Worm (Caenorhabditis elegans): ENCODE measurements around the gene haf-3.
A peak's percentile ranks its signal among the peaks of the same experiment; 100 is the strongest.
"Not testable (repeated sequence)": the region's sequence is repeated elsewhere in the genome, so short reads cannot be mapped to it uniquely, and the experiment has no call there.

haf-3 gene

ce11 chrV:15766122-15766594, at the start of gene haf-3, which contains the start of gene F57A10.2 (continued):
- peak; percentile 90 for TF ChIP-seq nhr-11 (tag; optimal IDR thresholded peaks at IDR 0.05)
- TF ChIP-seq snpc-4 (tag; optimal IDR thresholded peaks at IDR 0.05): peak; percentile 92
- TF ChIP-seq hlh-17 (GFP tag; optimal IDR thresholded peaks at IDR 0.05; ENCODE audit: borderline replicate concordance): no peak
- TF ChIP-seq unc-130 (tag; optimal IDR thresholded peaks at IDR 0.05): peak; percentile 90
- peak; percentile 97 for TF ChIP-seq nhr-47 (tag; optimal IDR thresholded peaks at IDR 0.05)
- TF ChIP-seq elt-2 (tag; optimal IDR thresholded peaks at IDR 0.05): peak; percentile 80
- peak; percentile 91 for TF ChIP-seq isw-1 (GFP tag; IDR thresholded peaks at IDR 0.05)
- TF ChIP-seq xbp-1 (tag; optimal IDR thresholded peaks at IDR 0.05): peak; percentile 95
- peak; percentile 39 for TF ChIP-seq nhr-28 (tag; optimal IDR thresholded peaks at IDR 0.05)
- TF ChIP-seq ztf-4 (tag; optimal IDR thresholded peaks at IDR 0.05): peak; percentile 70
- TF ChIP-seq mdl-1 (tag; optimal IDR thresholded peaks at IDR 0.05): peak in 1 of 2 experiments; percentile 88
- peak; percentile 94 to 95 for TF ChIP-seq lsy-2 (tag; optimal IDR thresholded peaks at IDR 0.05)
- TF ChIP-seq dsc-1 (tag; optimal IDR thresholded peaks at IDR 0.05): peak; percentile 97
- peak; percentile 92 for TF ChIP-seq fkh-8 (tag; optimal IDR thresholded peaks at IDR 0.05)
- peak; percentile 97 for TF ChIP-seq rnt-1 (tag; optimal IDR thresholded peaks at IDR 0.05)
- peak; percentile 9 to 69 for TF ChIP-seq egl-27 (tag; optimal IDR thresholded peaks at IDR 0.05)
- TF ChIP-seq ceh-8 (GFP tag; optimal IDR thresholded peaks at IDR 0.05): peak; percentile 86
- peak; percentile 66 for TF ChIP-seq C04F5.9 (tag; optimal IDR thresholded peaks at IDR 0.05)
- TF ChIP-seq lin-15B (tag; optimal IDR thresholded peaks at IDR 0.05): peak; percentile 88
- TF ChIP-seq ama-1 (optimal IDR thresholded peaks at IDR 0.05): peak; percentile 53
- no peak for TF ChIP-seq nhr-76 (tag; optimal IDR thresholded peaks at IDR 0.05)
- TF ChIP-seq unc-30 (tag; optimal IDR thresholded peaks at IDR 0.05): no peak
- peak; percentile 80 for TF ChIP-seq sup-37 (GFP tag; optimal IDR thresholded peaks at IDR 0.05)
- TF ChIP-seq dpl-1 (GFP tag; optimal IDR thresholded peaks at IDR 0.05): peak; percentile 99
- TF ChIP-seq pqm-1 (tag; optimal IDR thresholded peaks at IDR 0.05): no peak
- peak; percentile 45 for TF ChIP-seq mef-2 (tag; optimal IDR thresholded peaks at IDR 0.05)
- TF ChIP-seq nhr-20 (tag; optimal IDR thresholded peaks at IDR 0.05): peak; percentile 95
- no peak for TF ChIP-seq nhr-12 (tag; optimal IDR thresholded peaks at IDR 0.05)
- peak; percentile 92 for TF ChIP-seq unc-86 (tag; optimal IDR thresholded peaks at IDR 0.05)
- peak; percentile 94 for TF ChIP-seq tbx-2 (tag; optimal IDR thresholded peaks at IDR 0.05)
- peak; percentile 98 for TF ChIP-seq mep-1 (tag; optimal IDR thresholded peaks at IDR 0.05)
- peak; percentile 91 for TF ChIP-seq lin-13 (GFP tag; optimal IDR thresholded peaks at IDR 0.05)
- TF ChIP-seq swsn-7 (tag; optimal IDR thresholded peaks at IDR 0.05): peak; percentile 95

DNA sequence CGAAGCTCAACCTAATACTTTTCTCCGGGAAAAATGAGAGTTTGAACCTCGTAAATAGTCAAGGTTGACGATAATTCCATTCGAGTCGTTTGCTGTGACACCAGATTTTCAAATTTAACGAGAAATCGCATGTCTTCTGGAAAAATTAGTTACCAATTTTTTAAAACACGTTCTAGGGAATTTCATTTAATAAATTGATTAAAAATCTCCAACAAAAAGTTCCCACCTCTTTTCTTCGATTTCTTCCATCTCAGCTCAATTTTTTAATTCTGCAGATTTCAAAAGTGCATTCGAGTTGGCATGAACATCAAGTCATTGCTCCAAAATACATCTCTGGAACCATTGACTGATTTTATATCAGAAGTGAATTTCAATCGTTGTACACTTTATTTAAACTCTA, 46.0 kb upstream of the haf-3 start, which contains the start of gene nhr-282:
Gene nhr-282 (plus strand): TSS at position 301 of the 400 bp plus-strand sequence.
- TF ChIP-seq unc-130 (tag; optimal IDR thresholded peaks at IDR 0.05); unc-86 (tag; optimal IDR thresholded peaks at IDR 0.05); mab-9 (GFP tag; IDR thresholded peaks at IDR 0.05): not testable (repeated sequence)

DNA sequence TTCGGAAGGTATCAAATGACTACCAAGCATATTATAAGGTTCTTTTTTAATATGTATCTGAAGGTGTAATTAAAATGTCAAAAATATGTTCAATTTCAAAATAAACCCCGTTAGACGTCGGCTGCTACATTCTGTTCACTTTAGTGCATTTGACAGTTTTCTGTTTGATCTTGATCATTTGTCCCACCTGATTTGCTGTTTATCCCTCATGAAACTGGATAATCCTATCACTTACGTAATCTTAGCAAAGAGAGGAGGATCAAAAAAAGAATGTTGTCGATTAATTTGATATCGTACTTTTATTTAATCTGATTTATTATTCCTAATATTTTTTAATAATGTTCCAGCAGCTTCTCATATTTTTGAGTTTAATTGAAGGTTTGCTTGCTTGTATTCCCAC, 44.5 kb upstream of the haf-3 start, which contains the start of gene F54B8.1:
Gene F54B8.1 (plus strand): TSS at position 301 of the 400 bp plus-strand sequence.
- TF ChIP-seq zag-1 (tag; optimal IDR thresholded peaks at IDR 0.05): no peak
- no peak for TF ChIP-seq elt-2 (tag; optimal IDR thresholded peaks at IDR 0.05)
- TF ChIP-seq lir-3 (tag; optimal IDR thresholded peaks at IDR 0.05; ENCODE audit: poor library complexity): no peak

DNA sequence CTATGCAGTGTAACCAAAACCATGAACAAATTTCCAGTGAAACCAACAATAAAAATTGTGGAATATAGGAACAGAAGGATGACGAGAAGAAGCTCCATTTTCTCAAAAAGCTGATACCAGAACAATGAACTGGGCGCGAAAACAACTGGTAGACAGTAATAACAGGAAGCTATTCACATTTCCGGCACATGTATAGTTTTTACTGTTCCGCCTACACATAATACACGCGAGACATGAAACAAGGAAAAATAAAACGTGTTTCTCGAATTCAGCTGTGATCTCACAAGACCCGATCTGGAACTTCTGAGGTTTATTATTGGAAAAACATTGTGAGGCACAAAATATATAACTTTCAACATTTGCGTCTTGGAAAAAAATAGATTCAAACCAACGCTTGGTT, 43.6 kb upstream of the haf-3 start, which contains the start of gene srsx-36:
Gene srsx-36 (minus strand): TSS at position 101 of the 400 bp plus-strand sequence.
- TF ChIP-seq pag-3 (tag; optimal IDR thresholded peaks at IDR 0.05; ENCODE audit: borderline replicate concordance, insufficient read depth): no peak
- TF ChIP-seq mep-1 (tag; optimal IDR thresholded peaks at IDR 0.05): no peak
- TF ChIP-seq aha-1 (tag; optimal IDR thresholded peaks at IDR 0.05): no peak
- TF ChIP-seq xbp-1 (tag; optimal IDR thresholded peaks at IDR 0.05): no peak
